Fruit fly (Drosophila melanogaster) whole organism, adult: ENCODE results near the gene Tnpo.

ENCODE experiments used
- CG11617 ChIP-seq: fragments of 200-800 bp; sonication (Bioruptor generic); optimal IDR thresholded peaks from 2 replicates; lab custom pipeline; 2017; ENCODE audit warnings: mild to moderate bottlenecking, missing biosample characterization, missing genetic modification reagents, missing genetic modification characterization
- CG12768 ChIP-seq: fragments of 200-800 bp; sonication (Bioruptor generic); optimal IDR thresholded peaks from 2 replicates; lab custom pipeline; 2017; ENCODE audit warnings: missing biosample characterization, missing genetic modification characterization, mild to moderate bottlenecking, moderate library complexity, missing genetic modification reagents
- CG14711 ChIP-seq: fragments of 200-800 bp; sonication (Bioruptor generic); optimal IDR thresholded peaks from 2 replicates; lab custom pipeline; 2018; ENCODE audit warnings: missing biosample characterization, mild to moderate bottlenecking, missing genetic modification characterization, moderate library complexity
- CG1620 ChIP-seq: fragments of 200-800 bp; sonication (Bioruptor generic); optimal IDR thresholded peaks from 2 replicates; lab custom pipeline; 2016; ENCODE audit warnings: missing biosample characterization, missing genetic modification characterization
- CG33017 ChIP-seq: fragments of 200-800 bp; sonication (Bioruptor generic); optimal IDR thresholded peaks from 2 replicates; lab custom pipeline; 2018; ENCODE audit warnings: missing biosample characterization, mild to moderate bottlenecking, missing genetic modification characterization, moderate library complexity
- CG5204 ChIP-seq: fragments of 200-800 bp; sonication (Bioruptor generic); optimal IDR thresholded peaks from 2 replicates; lab custom pipeline; 2016; ENCODE audit warnings: missing biosample characterization, missing genetic modification characterization
- CG7045 ChIP-seq: fragments of 200-800 bp; sonication (Bioruptor generic); optimal IDR thresholded peaks from 2 replicates; lab custom pipeline; 2017; ENCODE audit warnings: missing biosample characterization, mild to moderate bottlenecking, missing genetic modification characterization
- CG7101 ChIP-seq: fragments of 200-800 bp; sonication (Bioruptor generic); optimal IDR thresholded peaks from 2 replicates; lab custom pipeline; 2018; ENCODE audit warnings: missing biosample characterization, mild to moderate bottlenecking, missing genetic modification characterization, moderate library complexity
- Clk ChIP-seq: fragments of 200-800 bp; sonication (Bioruptor generic); optimal IDR thresholded peaks from 2 replicates; lab custom pipeline; 2017; ENCODE audit warnings: missing biosample characterization, missing genetic modification characterization
- Crg-1 ChIP-seq: fragments of 200-800 bp; sonication (Bioruptor generic); optimal IDR thresholded peaks from 2 replicates; lab custom pipeline; 2016; ENCODE audit warnings: missing biosample characterization, missing genetic modification characterization
- Hr96 ChIP-seq: fragments of 200-800 bp; sonication (Bioruptor generic); optimal IDR thresholded peaks from 2 replicates; lab custom pipeline; 2016; ENCODE audit warnings: missing biosample characterization, missing genetic modification characterization
- Mnt ChIP-seq: fragments of 200-800 bp; sonication (Bioruptor generic); optimal IDR thresholded peaks from 2 replicates; lab custom pipeline; 2016; ENCODE audit warnings: missing biosample characterization, mild to moderate bottlenecking, missing genetic modification characterization
- bab1 ChIP-seq: fragments of 200-800 bp; sonication (Bioruptor generic); optimal IDR thresholded peaks from 3 replicates; lab custom pipeline; 2019; ENCODE audit warnings: missing biosample characterization, mild to moderate bottlenecking, missing genetic modification characterization, moderate library complexity
- cic ChIP-seq: fragments of 200-800 bp; sonication (Bioruptor generic); optimal IDR thresholded peaks from 2 replicates; lab custom pipeline; 2017; ENCODE audit warnings: missing biosample characterization, mild to moderate bottlenecking, missing genetic modification characterization, moderate library complexity
- cnc ChIP-seq, 2 experiments: fragments of >200 bp; optimal IDR thresholded peaks; 2 replicates each; lab custom pipeline; 2017
- kay ChIP-seq: fragments of 200-800 bp; sonication (Bioruptor generic); peaks from one replicate; lab custom pipeline; 2016; ENCODE audit warnings: missing biosample characterization, missing genetic modification characterization, borderline replicate concordance
- ovo ChIP-seq: fragments of 200-800 bp; sonication (Bioruptor generic); optimal IDR thresholded peaks from 2 replicates; lab custom pipeline; 2016; ENCODE audit warnings: missing biosample characterization, missing genetic modification characterization
- pad ChIP-seq: fragments of 200-800 bp; sonication (Bioruptor generic); optimal IDR thresholded peaks from 3 replicates; lab custom pipeline; 2017; ENCODE audit warnings: missing biosample characterization, missing genetic modification characterization, mild to moderate bottlenecking, moderate library complexity, missing genetic modification reagents
- tj ChIP-seq: fragments of 200-800 bp; sonication (Bioruptor generic); optimal IDR thresholded peaks from 3 replicates; lab custom pipeline; 2017; ENCODE audit warnings: missing biosample characterization, mild to moderate bottlenecking, missing genetic modification characterization, moderate library complexity
- toe ChIP-seq: fragments of 200-800 bp; sonication (Bioruptor generic); optimal IDR thresholded peaks from 2 replicates; lab custom pipeline; 2016; ENCODE audit warnings: missing biosample characterization, missing genetic modification characterization

Gene Tnpo

DNA sequence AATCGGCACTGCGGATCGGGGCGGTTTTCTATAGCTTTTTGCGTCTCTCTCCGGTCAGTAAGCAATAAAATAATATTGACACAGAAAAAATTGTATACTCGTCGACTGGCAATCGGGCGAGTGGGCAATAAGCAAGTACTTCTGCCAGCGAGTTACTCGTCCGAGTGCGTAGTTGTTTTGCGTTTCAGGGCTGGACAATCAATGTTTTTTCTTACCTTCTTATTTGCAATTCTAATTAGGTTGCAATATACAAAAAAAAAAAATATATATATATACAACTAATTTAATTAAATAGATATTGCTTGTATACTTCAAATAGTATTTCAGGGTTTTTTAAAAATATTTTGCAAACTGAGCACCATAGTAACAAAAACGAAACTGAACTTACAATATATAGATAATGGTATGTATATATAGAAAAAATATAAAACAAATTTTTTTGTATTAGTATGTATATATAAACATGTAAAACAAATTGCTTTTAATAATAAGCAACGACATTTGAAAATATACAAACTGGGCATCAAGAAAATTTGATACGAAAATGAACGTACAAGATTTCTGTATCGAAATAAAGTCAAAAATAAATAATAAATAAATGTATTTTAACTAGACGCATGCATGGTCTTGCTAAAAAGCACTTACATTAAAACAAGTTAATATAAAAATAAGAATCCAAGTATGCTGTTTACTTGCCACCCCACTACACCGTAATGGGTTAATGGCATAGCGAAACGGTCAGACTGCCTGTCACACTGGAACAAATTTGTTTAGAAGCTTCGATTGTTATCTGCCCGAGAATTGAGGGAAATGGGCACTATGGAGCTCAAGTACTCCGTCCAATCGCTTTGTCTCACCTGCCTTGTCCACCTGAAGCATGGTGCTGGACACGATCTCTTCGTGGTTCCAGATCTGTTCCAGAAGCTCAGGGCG lies 4.0 kb upstream of the Tnpo start, which contains the start of the genes D19A and CG7386:
D19A (minus strand) TSS at position 129 of the 933 bp plus-strand sequence.
CG7386 (plus strand) TSS at position 751 of the 933 bp plus-strand sequence.
- TF ChIP-seq tj, result peak; percentile 24
- TF ChIP-seq CG14711, result peak; percentile 27
- TF ChIP-seq cnc (optimal IDR thresholded peaks at IDR 0.05; lab: Kevin White, UChicago), result no peak
- TF ChIP-seq bab1, result peak; percentile 79
- no peak for TF ChIP-seq ovo (GFP tag; lab: Kevin White, UChicago)
- TF ChIP-seq Crg-1 (GFP tag; lab: Kevin White, UChicago), result no peak
- no peak for TF ChIP-seq kay
- TF ChIP-seq toe (GFP tag; lab: Kevin White, UChicago), result peak; percentile 53
- peak; percentile 72 for TF ChIP-seq CG7101
- TF ChIP-seq CG5204, result peak; percentile 33
- peak; percentile 70 for TF ChIP-seq CG33017 (tag; lab: Kevin White, UChicago)
- TF ChIP-seq CG1620, result peak; percentile 60
- TF ChIP-seq CG7045, result peak; percentile 27
- TF ChIP-seq cic, result no peak
- TF ChIP-seq CG11617 (GFP tag; lab: Kevin White, UChicago), result peak; percentile 61
- peak; percentile 31 for TF ChIP-seq Hr96 (GFP tag; lab: Kevin White, UChicago)
- TF ChIP-seq pad (GFP tag; lab: Kevin White, UChicago), result no peak
- TF ChIP-seq Mnt (GFP tag; lab: Kevin White, UChicago), result peak; percentile 49
- peak; percentile 1 for TF ChIP-seq CG12768 (GFP tag; lab: Kevin White, UChicago)
- no peak for TF ChIP-seq Clk (GFP tag; lab: Kevin White, UChicago)

DNA sequence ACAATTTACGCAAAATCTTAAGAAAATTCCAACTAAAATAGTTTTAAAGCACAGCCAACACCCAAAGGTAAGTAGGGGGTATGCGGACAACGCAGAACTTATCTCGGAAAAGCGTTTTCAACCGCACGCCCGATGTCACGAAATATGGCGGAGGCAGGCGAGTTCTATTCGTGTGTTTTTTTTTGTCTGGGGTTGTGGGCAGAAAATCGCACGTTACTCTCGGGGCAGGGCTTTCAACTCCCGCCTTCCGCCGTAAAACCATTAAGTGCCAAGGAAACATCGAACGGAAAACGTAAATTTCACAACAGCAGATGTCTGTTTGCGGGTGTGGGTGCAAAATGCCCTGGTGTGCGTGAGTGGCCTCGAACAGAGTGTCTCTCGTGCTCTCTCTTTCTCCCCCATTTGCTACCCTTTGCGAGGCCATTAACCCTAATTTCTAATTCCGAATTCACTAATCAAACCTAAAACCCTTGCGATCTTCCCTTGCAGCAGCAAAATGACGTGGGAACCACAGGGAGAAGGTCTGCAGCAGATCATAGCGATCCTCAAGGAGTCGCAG lies 355 bp downstream of the Tnpo start:
- no peak for TF ChIP-seq CG12768 (GFP tag; lab: Kevin White, UChicago)
- peak; percentile 21 for TF ChIP-seq ovo (GFP tag; lab: Kevin White, UChicago)

DNA sequence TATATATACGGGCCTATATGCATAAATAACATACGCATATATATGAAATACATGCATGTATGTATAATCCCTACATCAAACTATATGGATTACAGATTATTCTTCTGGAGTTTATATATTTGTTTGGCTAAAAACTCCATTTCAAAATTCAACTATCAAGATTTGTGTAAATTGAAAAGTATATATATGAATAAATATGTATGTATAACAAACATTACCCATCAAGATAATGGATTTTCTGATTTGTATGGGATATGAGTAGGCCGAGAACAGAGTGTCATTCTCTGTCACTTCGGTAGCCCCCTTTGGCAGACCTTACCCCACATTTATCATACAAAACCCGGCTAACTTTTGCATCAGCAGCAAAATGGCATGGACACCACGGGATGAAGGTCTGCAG lies 6.9 kb downstream of the Tnpo start, which contains the start of gene CG8219:
CG8219 (plus strand) TSS at position 301 of the 400 bp plus-strand sequence.
- no peak for TF ChIP-seq Clk (GFP tag; lab: Kevin White, UChicago)
- TF ChIP-seq Crg-1 (GFP tag; lab: Kevin White, UChicago), result no peak
- TF ChIP-seq CG7101, result no peak
- TF ChIP-seq CG7045, result no peak
- TF ChIP-seq CG14711, result no peak
- TF ChIP-seq cnc (optimal IDR thresholded peaks at IDR 0.05; lab: Kevin White, UChicago), result no peak

DNA sequence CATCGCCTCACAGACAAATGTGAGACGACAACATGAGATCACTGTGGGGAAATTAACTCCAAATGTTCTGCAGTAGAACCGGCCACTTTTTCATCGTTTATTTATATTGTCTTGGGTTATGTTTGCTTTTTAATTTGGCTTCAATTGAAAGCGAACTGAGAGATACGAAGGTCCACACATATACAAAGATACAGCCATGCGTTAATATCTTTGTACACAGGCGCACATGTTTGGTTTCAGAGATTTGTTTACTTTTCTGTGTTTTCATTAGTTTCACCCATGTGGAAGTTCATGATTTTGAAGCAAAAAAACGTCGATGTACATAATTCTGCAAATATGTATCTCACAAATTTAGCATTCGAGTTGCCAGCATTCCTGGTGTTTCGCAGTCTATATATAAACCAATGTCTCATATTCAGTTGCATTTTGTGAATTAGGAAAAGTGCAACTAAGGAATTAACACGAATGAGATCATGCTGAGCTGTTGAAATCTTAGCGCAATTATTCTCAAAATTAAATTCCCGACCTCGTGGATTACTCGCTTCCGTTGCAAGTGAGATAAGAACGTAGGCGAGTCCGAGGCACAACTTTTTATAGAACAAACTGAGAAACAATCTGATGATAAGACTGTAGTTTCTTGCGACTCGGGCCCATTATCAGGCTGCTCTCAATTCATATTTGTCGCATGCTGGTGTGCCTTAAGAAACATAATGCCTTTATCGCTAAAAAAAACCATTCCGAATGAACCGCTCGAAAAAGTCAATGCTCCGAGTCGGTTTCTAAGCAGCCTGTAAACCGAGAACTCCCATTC lies 22.9 kb downstream of the Tnpo start:
- TF ChIP-seq toe (GFP tag; lab: Kevin White, UChicago) (no peak), Crg-1 (GFP tag; lab: Kevin White, UChicago) (no peak), bab1 (no peak), ovo (GFP tag; lab: Kevin White, UChicago) (no peak), Hr96 (GFP tag; lab: Kevin White, UChicago) (no peak), CG11617 (GFP tag; lab: Kevin White, UChicago) (no peak), kay (no peak), cnc (optimal IDR thresholded peaks at IDR 0.05; lab: Kevin White, UChicago) (no peak), CG12768 (GFP tag; lab: Kevin White, UChicago) (no peak), CG33017 (tag; lab: Kevin White, UChicago) (no peak), pad (GFP tag; lab: Kevin White, UChicago) (no peak), cic (no peak), CG5204 (no peak), CG7045 (no peak)

DNA sequence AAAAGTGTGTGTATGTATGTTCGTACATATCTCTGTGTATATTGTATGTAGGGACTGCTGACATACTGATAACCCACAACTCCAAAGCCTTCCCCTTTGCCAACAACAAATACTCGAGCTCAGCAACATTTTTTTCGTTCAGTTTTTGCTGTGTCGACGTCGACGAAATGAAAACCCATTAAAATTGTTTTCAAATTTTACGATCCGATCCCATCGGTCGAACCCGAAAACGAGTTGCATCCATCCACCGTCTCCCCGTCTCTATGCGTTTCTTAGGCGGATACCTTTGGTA lies 23.5 kb downstream of the Tnpo start:
- TF ChIP-seq CG12768 (GFP tag; lab: Kevin White, UChicago) (no peak), CG14711 (no peak), CG11617 (GFP tag; lab: Kevin White, UChicago) (no peak), kay (no peak), pad (GFP tag; lab: Kevin White, UChicago) (peak; percentile 88), toe (GFP tag; lab: Kevin White, UChicago) (no peak), cic (no peak), ovo (GFP tag; lab: Kevin White, UChicago) (no peak), tj (peak; percentile 96)

DNA sequence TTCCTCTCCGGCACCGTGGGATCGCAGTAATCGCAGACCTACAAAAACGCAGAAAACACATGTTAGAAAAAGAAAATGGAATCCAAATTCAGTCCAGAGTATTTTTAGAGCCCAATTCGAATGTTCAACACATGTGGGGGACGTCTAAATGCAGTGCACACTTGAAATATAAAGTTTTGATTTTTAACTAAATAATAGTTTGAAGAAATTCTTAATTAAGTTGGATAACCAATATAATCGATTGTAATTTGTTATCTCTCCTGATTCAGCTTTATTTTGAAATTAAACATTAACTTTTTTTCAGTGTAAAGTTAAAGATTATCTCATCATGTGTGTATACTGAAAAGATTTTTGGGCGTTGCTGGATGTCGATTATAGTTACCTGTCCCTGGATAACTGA lies 23.9 kb downstream of the Tnpo start:
- TF ChIP-seq Crg-1 (GFP tag; lab: Kevin White, UChicago) (no peak), kay (no peak), Clk (GFP tag; lab: Kevin White, UChicago) (no peak)
